Worm (Caenorhabditis elegans) whole organism, mixed stage, embryonic: ENCODE measurements around the gene fkb-4.

Experiments
- ces-1 ChIP-seq: fragments of 150-350 bp; optimal IDR thresholded peaks from 2 replicates; lab custom pipeline; 2014; ENCODE audit warnings: missing biosample characterization, missing genetic modification reagents, missing genetic modification characterization
- drap-1 ChIP-seq: fragments of 200-800 bp; sonication (Bioruptor generic); optimal IDR thresholded peaks from 3 replicates; lab custom pipeline; 2018; ENCODE audit warnings: mild to moderate bottlenecking, missing genetic modification characterization, missing compliant biosample characterization
- elt-1 ChIP-seq: sonication (generic microtip); optimal IDR thresholded peaks from 2 replicates; lab custom pipeline; 2017; ENCODE audit warnings: missing genetic modification characterization, mild to moderate bottlenecking, missing compliant biosample characterization, antibody characterized with exemption, moderate library complexity, borderline replicate concordance; ENCODE audit not compliant: insufficient read depth
- flh-1 ChIP-seq: fragments of 200-800 bp; sonication (Bioruptor generic); optimal IDR thresholded peaks from 2 replicates; lab custom pipeline; 2018; ENCODE audit warnings: mild to moderate bottlenecking, missing genetic modification characterization, moderate library complexity, missing compliant biosample characterization
- lin-13 ChIP-seq: fragments of 150-350 bp; optimal IDR thresholded peaks from 2 replicates; lab custom pipeline; 2014; ENCODE audit warnings: missing biosample characterization, missing genetic modification characterization
- lsy-2 ChIP-seq: fragments of 150-350 bp; optimal IDR thresholded peaks from 2 replicates; lab custom pipeline; 2014; ENCODE audit warnings: missing biosample characterization, missing genetic modification characterization
- mep-1 ChIP-seq: fragments of 150-350 bp; optimal IDR thresholded peaks from 2 replicates; lab custom pipeline; 2017; ENCODE audit warnings: missing biosample characterization, missing genetic modification reagents, missing genetic modification characterization, inconsistent platforms
- nhr-28 ChIP-seq: fragments of 150-350 bp; optimal IDR thresholded peaks from 2 replicates; lab custom pipeline; 2014; ENCODE audit warnings: missing biosample characterization, missing genetic modification characterization
- nhr-76 ChIP-seq: sonication (generic microtip); optimal IDR thresholded peaks from 2 replicates; lab custom pipeline; 2017; ENCODE audit warnings: missing biosample characterization, missing genetic modification characterization
- sem-2 ChIP-seq: fragments of 200-800 bp; sonication (Bioruptor generic); optimal IDR thresholded peaks from 2 replicates; lab custom pipeline; 2018; ENCODE audit warnings: mild to moderate bottlenecking, missing genetic modification characterization, missing compliant biosample characterization
- sptf-1 ChIP-seq: sonication (generic microtip); optimal IDR thresholded peaks from 2 replicates; lab custom pipeline; 2017; ENCODE audit warnings: mild to moderate bottlenecking, missing genetic modification characterization, moderate library complexity, missing compliant biosample characterization
- unc-62 ChIP-seq: fragments of 150-350 bp; optimal IDR thresholded peaks from 2 replicates; lab custom pipeline; 2014; ENCODE audit warnings: missing biosample characterization, missing genetic modification reagents, missing genetic modification characterization
- ztf-11 ChIP-seq: fragments of 150-350 bp; optimal IDR thresholded peaks from 2 replicates; lab custom pipeline; 2014; ENCODE audit warnings: missing biosample characterization, missing genetic modification characterization

- TF ChIP-seq sem-2 (GFP tag; lab: Kevin White, UChicago) (no peak), lsy-2 (no peak), lin-13 (tag; lab: Kevin White, UChicago) (no peak), ztf-11 (tag; lab: Kevin White, UChicago) (no peak), unc-62 (GFP tag; lab: Kevin White, UChicago) (no peak), sptf-1 (tag; lab: Kevin White, UChicago) (no peak), nhr-76 (no peak), mep-1 (tag; lab: Kevin White, UChicago) (no peak), drap-1 (GFP tag; lab: Kevin White, UChicago) (no peak), nhr-28 (no peak), elt-1 (tag; lab: Kevin White, UChicago) (no peak), flh-1 (GFP tag; lab: Kevin White, UChicago) (no peak), ces-1 (GFP tag; lab: Kevin White, UChicago) (no peak)
Observed at ce11 chrV:12806190-12806589, 19.3 kb upstream of the fkb-4 start, which contains the start of gene ZC443.7.
